Worm (Caenorhabditis elegans): ENCODE data around the gene W10G6.6.

Gene W10G6.6

DNA sequence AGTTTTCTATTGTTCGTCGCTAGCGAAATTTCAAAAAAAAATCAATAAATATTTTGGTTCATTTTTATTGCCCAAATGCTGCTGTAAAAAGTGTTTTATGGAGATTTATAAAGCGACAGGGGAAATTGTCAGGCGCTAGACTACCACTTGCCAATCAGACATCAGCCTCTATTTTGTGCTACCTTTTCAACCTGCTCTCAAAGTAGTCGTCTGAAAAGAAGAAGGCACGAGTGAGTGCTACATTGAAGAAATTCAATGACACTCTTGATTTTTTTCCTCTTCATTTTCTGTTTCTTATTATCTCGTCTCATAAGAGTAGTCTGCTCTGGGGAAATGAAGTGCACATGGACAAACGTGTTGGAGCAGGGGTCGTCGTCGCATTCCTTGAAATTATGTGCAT is 44.7 kb downstream of the W10G6.6 start (continued):
- no peak for TF ChIP-seq zfh-2 (GFP tag; conservative IDR thresholded peaks at IDR 0.05)
- TF ChIP-seq zim-3 (tag; optimal IDR thresholded peaks at IDR 0.05), result no peak
- TF ChIP-seq madf-8 (GFP tag; conservative IDR thresholded peaks at IDR 0.05), result no peak
- no peak for TF ChIP-seq ztf-3 (GFP tag; optimal IDR thresholded peaks at IDR 0.05)
- no peak for TF ChIP-seq attf-3 (GFP tag; conservative IDR thresholded peaks at IDR 0.05)
- peak; percentile 24 for TF ChIP-seq ceh-27 (GFP tag; optimal IDR thresholded peaks at IDR 0.05)
- TF ChIP-seq snpc-4 (GFP tag; optimal IDR thresholded peaks at IDR 0.05), result no peak
- TF ChIP-seq snpc-4 (tag; optimal IDR thresholded peaks at IDR 0.05), result peak in 3 of 4 experiments; percentile 26 to 73 (median 70)
- TF ChIP-seq madf-10 (tag; optimal IDR thresholded peaks at IDR 0.05), result peak; percentile 70
- no peak for TF ChIP-seq hsf-1 (GFP tag; IDR thresholded peaks at IDR 0.05)
- no peak for TF ChIP-seq ztf-18 (tag; optimal IDR thresholded peaks at IDR 0.05)
- TF ChIP-seq akir-1 (GFP tag; optimal IDR thresholded peaks at IDR 0.05), result no peak
- no peak for TF ChIP-seq ets-4 (GFP tag; optimal IDR thresholded peaks at IDR 0.05)
- peak; percentile 80 for TF ChIP-seq nhr-80 (tag; optimal IDR thresholded peaks at IDR 0.05)
- TF ChIP-seq ccch-3 (GFP tag; optimal IDR thresholded peaks at IDR 0.05), result no peak
- no peak for TF ChIP-seq dpl-1 (GFP tag; optimal IDR thresholded peaks at IDR 0.05)
- TF ChIP-seq ceh-91 (GFP tag; IDR thresholded peaks at IDR 0.05), result no peak
- TF ChIP-seq dpff-1 (tag; optimal IDR thresholded peaks at IDR 0.05), result no peak
- no peak for TF ChIP-seq lsl-1 (GFP tag; optimal IDR thresholded peaks at IDR 0.05)
- peak; percentile 63 for TF ChIP-seq ZK185.1 (tag; optimal IDR thresholded peaks at IDR 0.05; ENCODE audit: poor library complexity, severe bottlenecking)
- TF ChIP-seq chd-7 (tag; optimal IDR thresholded peaks at IDR 0.05), result no peak
- TF ChIP-seq bed-2 (GFP tag; IDR thresholded peaks at IDR 0.05), result no peak
- TF ChIP-seq ceh-100 (GFP tag; IDR thresholded peaks at IDR 0.05), result no peak
- TF ChIP-seq snpc-3.4 (tag; optimal IDR thresholded peaks at IDR 0.05), result no peak
- TF ChIP-seq B0336.3 (GFP tag; IDR thresholded peaks at IDR 0.05), result peak; percentile 67
- TF ChIP-seq lin-40 (tag; optimal IDR thresholded peaks at IDR 0.05), result peak; percentile 94
- TF ChIP-seq ztf-22 (GFP tag; optimal IDR thresholded peaks at IDR 0.05), result no peak
- TF ChIP-seq hlh-12 (tag; optimal IDR thresholded peaks at IDR 0.05), result no peak
- TF ChIP-seq F10E7.11 (tag; optimal IDR thresholded peaks at IDR 0.05), result no peak
- no peak for TF ChIP-seq F55B11.4 (tag; optimal IDR thresholded peaks at IDR 0.05; ENCODE audit: borderline replicate concordance, insufficient read depth)
- peak; percentile 69 for TF ChIP-seq tbp1 (GFP tag; optimal IDR thresholded peaks at IDR 0.05)
- no peak for TF ChIP-seq die-1 (tag; optimal IDR thresholded peaks at IDR 0.05)
- peak; percentile 55 for TF ChIP-seq F23B12.7 (tag; optimal IDR thresholded peaks at IDR 0.05; ENCODE audit: insufficient read depth)
- TF ChIP-seq ceh-58 (GFP tag; IDR thresholded peaks at IDR 0.05), result no peak
- no peak for TF ChIP-seq F37B4.10 (GFP tag; IDR thresholded peaks at IDR 0.05)
- no peak for TF ChIP-seq aptf-2 (GFP tag; conservative IDR thresholded peaks at IDR 0.05)
- peak; percentile 40 for TF ChIP-seq hmg-1.2 (GFP tag; IDR thresholded peaks at IDR 0.05)
- peak; percentile 42 for TF ChIP-seq atf-7 (tag; optimal IDR thresholded peaks at IDR 0.05)
- TF ChIP-seq xnd-1 (tag; optimal IDR thresholded peaks at IDR 0.05), result no peak
- TF ChIP-seq lin-35 (GFP tag; optimal IDR thresholded peaks at IDR 0.05), result peak in 1 of 3 experiments; percentile 60
- no peak for TF ChIP-seq T26A5.8 (tag; optimal IDR thresholded peaks at IDR 0.05)
- TF ChIP-seq F57A8.1 (GFP tag; optimal IDR thresholded peaks at IDR 0.05), result no peak
- TF ChIP-seq ceh-40 (GFP tag; IDR thresholded peaks at IDR 0.05), result no peak
- peak; percentile 20 for TF ChIP-seq T07F8.4 (tag; optimal IDR thresholded peaks at IDR 0.05)
- TF ChIP-seq Y56A3A.18 (GFP tag; IDR thresholded peaks at IDR 0.05), result no peak
- TF ChIP-seq bed-1 (GFP tag; IDR thresholded peaks at IDR 0.05), result no peak
- TF ChIP-seq K11D2.4 (GFP tag; IDR thresholded peaks at IDR 0.05), result peak; percentile 72
- TF ChIP-seq rpc-1 (optimal IDR thresholded peaks at IDR 0.05), result no peak
- no peak for TF ChIP-seq rpc-1 (tag; optimal IDR thresholded peaks at IDR 0.05)
- no peak for TF ChIP-seq cebp-2 (GFP tag; IDR thresholded peaks at IDR 0.05)
